Worm (Caenorhabditis elegans): ENCODE data around the gene Y62E10A.20.

Gene Y62E10A.20

ce11 chrIV:13342555-13342954 is 43.3 kb downstream of the Y62E10A.20 start, which contains the start of gene W02A2.5:
W02A2.5 (plus strand) TSS chrIV:13342855.
- no peak for TF ChIP-seq mls-2 (tag; optimal IDR thresholded peaks at IDR 0.05)

ce11 chrIV:13334287-13334686 is 51.6 kb downstream of the Y62E10A.20 start:
- no peak for TF ChIP-seq nhr-76 (tag; optimal IDR thresholded peaks at IDR 0.05)
- no peak for TF ChIP-seq snpc-4 (tag; optimal IDR thresholded peaks at IDR 0.05)
